Worm (Caenorhabditis elegans) whole organism, late embryonic: ENCODE data around the gene ttr-31.

Source experiments
- C08G9.2 ChIP-seq: sonication (generic microtip); optimal IDR thresholded peaks from 2 replicates; lab custom pipeline; 2016; ENCODE audit warnings: mild to moderate bottlenecking, missing genetic modification characterization, moderate library complexity, missing compliant biosample characterization
- C38D4.7 ChIP-seq: fragments of 200-800 bp; sonication (Bioruptor generic); optimal IDR thresholded peaks from 2 replicates; lab custom pipeline; 2018; ENCODE audit warnings: mild to moderate bottlenecking, missing genetic modification characterization, moderate library complexity, missing compliant biosample characterization
- F13H6.1 ChIP-seq: sonication (generic microtip); optimal IDR thresholded peaks from 2 replicates; lab custom pipeline; 2016; ENCODE audit warnings: missing genetic modification characterization, missing compliant biosample characterization
- K02D7.2 ChIP-seq: sonication (generic microtip); optimal IDR thresholded peaks from 2 replicates; lab custom pipeline; 2017; ENCODE audit warnings: mild to moderate bottlenecking, missing genetic modification characterization, missing compliant biosample characterization
- T23F11.4 ChIP-seq: fragments of 200-800 bp; sonication (Bioruptor generic); optimal IDR thresholded peaks from 2 replicates; lab custom pipeline; 2018; ENCODE audit warnings: mild to moderate bottlenecking, missing genetic modification characterization, missing compliant biosample characterization
- ahr-1 ChIP-seq: sonication (generic microtip); optimal IDR thresholded peaks from 2 replicates; lab custom pipeline; 2016; ENCODE audit warnings: missing genetic modification characterization, missing compliant biosample characterization
- ama-1 ChIP-seq: fragments of 150-350 bp; optimal IDR thresholded peaks from 2 replicates; lab custom pipeline; 2014
- ceh-14 ChIP-seq: sonication (generic microtip); optimal IDR thresholded peaks from 2 replicates; lab custom pipeline; 2016; ENCODE audit warnings: missing genotype, missing genetic modification characterization, missing compliant biosample characterization
- ceh-18 ChIP-seq: sonication (generic microtip); optimal IDR thresholded peaks from 2 replicates; lab custom pipeline; 2016; ENCODE audit warnings: missing genetic modification characterization, missing compliant biosample characterization
- ceh-19 ChIP-seq: fragments of 200-800 bp; sonication (Bioruptor generic); optimal IDR thresholded peaks from 2 replicates; lab custom pipeline; 2018; ENCODE audit warnings: mild to moderate bottlenecking, missing genetic modification characterization, missing compliant biosample characterization
- ceh-22 ChIP-seq: sonication (generic microtip); optimal IDR thresholded peaks from 2 replicates; lab custom pipeline; 2017; ENCODE audit warnings: missing biosample characterization, missing genetic modification characterization
- ceh-34 ChIP-seq: sonication (generic microtip); optimal IDR thresholded peaks from 2 replicates; lab custom pipeline; 2016; ENCODE audit warnings: mild to moderate bottlenecking, missing genetic modification characterization, missing compliant biosample characterization
- ceh-45 ChIP-seq: fragments of 200-800 bp; sonication (Bioruptor generic); IDR thresholded peaks from 2 replicates; pipeline ENCODE4 v1.3.6; 2022; ENCODE audit warnings: missing genetic modification reagents, missing genetic modification characterization, missing compliant biosample characterization
- ceh-9 ChIP-seq: sonication (generic microtip); optimal IDR thresholded peaks from 2 replicates; lab custom pipeline; 2016; ENCODE audit warnings: mild to moderate bottlenecking, missing genetic modification characterization, inconsistent platforms, missing compliant biosample characterization
- dve-1 ChIP-seq: sonication (generic microtip); optimal IDR thresholded peaks from 2 replicates; lab custom pipeline; 2017; ENCODE audit warnings: antibody characterized with exemption, mild to moderate bottlenecking, missing genetic modification characterization, missing compliant biosample characterization
- elt-2 ChIP-seq: sonication (generic microtip); optimal IDR thresholded peaks from 2 replicates; lab custom pipeline; 2016; ENCODE audit warnings: missing genetic modification reagents, missing genetic modification characterization, missing compliant biosample characterization
- fkh-6 ChIP-seq: sonication (generic microtip); optimal IDR thresholded peaks from 2 replicates; lab custom pipeline; 2016; ENCODE audit warnings: missing genetic modification characterization, missing compliant biosample characterization
- gmeb-2 ChIP-seq: sonication (generic microtip); optimal IDR thresholded peaks from 2 replicates; lab custom pipeline; 2016; ENCODE audit warnings: missing genetic modification characterization, inconsistent platforms, missing compliant biosample characterization
- hlh-15 ChIP-seq: sonication (generic microtip); optimal IDR thresholded peaks from 2 replicates; lab custom pipeline; 2016; ENCODE audit warnings: missing genetic modification characterization, missing compliant biosample characterization
- hlh-6 ChIP-seq: sonication (generic microtip); optimal IDR thresholded peaks from 2 replicates; lab custom pipeline; 2016; ENCODE audit warnings: missing genotype, missing genetic modification characterization, missing compliant biosample characterization
- hlh-8 ChIP-seq: sonication (generic microtip); optimal IDR thresholded peaks from 2 replicates; lab custom pipeline; 2016; ENCODE audit warnings: missing genotype, missing genetic modification characterization, missing compliant biosample characterization
- mec-3 ChIP-seq: sonication (generic microtip); optimal IDR thresholded peaks from 2 replicates; lab custom pipeline; 2016; ENCODE audit warnings: borderline replicate concordance, missing genetic modification characterization, missing compliant biosample characterization
- nfya-1 ChIP-seq: sonication (generic microtip); optimal IDR thresholded peaks from 2 replicates; lab custom pipeline; 2017; ENCODE audit warnings: missing genetic modification characterization, mild to moderate bottlenecking, missing compliant biosample characterization, antibody characterized with exemption, moderate library complexity
- nhr-232 ChIP-seq: sonication (generic microtip); optimal IDR thresholded peaks from 2 replicates; lab custom pipeline; 2016; ENCODE audit warnings: missing genetic modification characterization, missing compliant biosample characterization
- npax-4 ChIP-seq: sonication (generic microtip); optimal IDR thresholded peaks from 2 replicates; lab custom pipeline; 2016; ENCODE audit warnings: missing genetic modification characterization, missing compliant biosample characterization
- odd-2 ChIP-seq: sonication (generic microtip); optimal IDR thresholded peaks from 2 replicates; lab custom pipeline; 2017; ENCODE audit warnings: antibody characterized with exemption, mild to moderate bottlenecking, missing genetic modification characterization, missing compliant biosample characterization
- pha-2 ChIP-seq: sonication (generic microtip); optimal IDR thresholded peaks from 2 replicates; lab custom pipeline; 2017; ENCODE audit warnings: mild to moderate bottlenecking, missing genetic modification characterization, missing compliant biosample characterization
- pha-4 ChIP-seq: fragments of 150-350 bp; optimal IDR thresholded peaks from 2 replicates; lab custom pipeline; 2018; ENCODE audit warnings: missing biosample characterization, missing genetic modification reagents, missing genetic modification characterization
- pros-1 ChIP-seq: fragments of 150-350 bp; optimal IDR thresholded peaks from 2 replicates; lab custom pipeline; 2014; ENCODE audit warnings: missing biosample characterization, missing genetic modification reagents, missing genetic modification characterization
- rnt-1 ChIP-seq: sonication (generic microtip); optimal IDR thresholded peaks from 2 replicates; lab custom pipeline; 2016; ENCODE audit warnings: missing genetic modification characterization, missing compliant biosample characterization
- sdc-2 ChIP-seq: sonication (generic microtip); optimal IDR thresholded peaks from 2 replicates; lab custom pipeline; 2016; ENCODE audit warnings: missing genotype, missing genetic modification characterization, missing compliant biosample characterization
- sox-2 ChIP-seq: fragments of 200-800 bp; sonication (Bioruptor generic); IDR thresholded peaks from 2 replicates; pipeline ENCODE4 v1.3.6; 2022; ENCODE audit warnings: missing genetic modification reagents, missing genetic modification characterization, missing compliant biosample characterization
- sox-4 ChIP-seq: sonication (generic microtip); optimal IDR thresholded peaks from 2 replicates; lab custom pipeline; 2017; ENCODE audit warnings: mild to moderate bottlenecking, missing genetic modification characterization, inconsistent platforms, missing compliant biosample characterization
- syd-9 ChIP-seq: sonication (generic microtip); optimal IDR thresholded peaks from 2 replicates; lab custom pipeline; 2016; ENCODE audit warnings: mild to moderate bottlenecking, missing genetic modification characterization, moderate library complexity, missing compliant biosample characterization
- ttx-3 ChIP-seq: sonication (generic microtip); optimal IDR thresholded peaks from 2 replicates; lab custom pipeline; 2016; ENCODE audit warnings: missing genetic modification reagents, missing genetic modification characterization, missing compliant biosample characterization
- unc-86 ChIP-seq: sonication (generic microtip); optimal IDR thresholded peaks from 2 replicates; lab custom pipeline; 2016; ENCODE audit warnings: missing genetic modification characterization, missing compliant biosample characterization
- ztf-16 ChIP-seq: sonication (generic microtip); optimal IDR thresholded peaks from 2 replicates; lab custom pipeline; 2017; ENCODE audit warnings: missing genetic modification characterization, missing compliant biosample characterization

ttr-31 gene

ce11 chrX:11050335-11050734 is 41.5 kb upstream of the ttr-31 start:
- TF ChIP-seq syd-9 (tag; lab: Kevin White, UChicago) = no peak
- no peak for TF ChIP-seq F13H6.1 (tag; lab: Kevin White, UChicago)
- TF ChIP-seq C08G9.2 (tag; lab: Kevin White, UChicago) = no peak
- TF ChIP-seq C38D4.7 (GFP tag; lab: Kevin White, UChicago) = no peak
- no peak for TF ChIP-seq hlh-6 (tag; lab: Kevin White, UChicago)
- no peak for TF ChIP-seq pros-1 (tag; lab: Kevin White, UChicago)
- no peak for TF ChIP-seq ceh-22
- no peak for TF ChIP-seq npax-4 (tag; lab: Kevin White, UChicago)
- TF ChIP-seq unc-86 (tag; lab: Kevin White, UChicago) = no peak
- TF ChIP-seq mec-3 (tag; lab: Kevin White, UChicago) = no peak
- no peak for TF ChIP-seq ceh-14 (tag; lab: Kevin White, UChicago)
- no peak for TF ChIP-seq fkh-6 (tag; lab: Kevin White, UChicago)
- no peak for TF ChIP-seq dve-1 (tag; lab: Kevin White, UChicago)
- no peak for TF ChIP-seq nfya-1
- TF ChIP-seq nhr-232 (tag; lab: Kevin White, UChicago) = no peak
- TF ChIP-seq ztf-16 = no peak

- TF ChIP-seq ttx-3 (tag; lab: Kevin White, UChicago) (no peak), C08G9.2 (tag; lab: Kevin White, UChicago) (no peak), sox-4 (no peak), ceh-22 (no peak), pha-4 (tag; lab: Kevin White, UChicago) (no peak), hlh-8 (tag; lab: Kevin White, UChicago) (no peak), elt-2 (tag; lab: Kevin White, UChicago) (peak; percentile 59), T23F11.4 (GFP tag; lab: Kevin White, UChicago) (no peak)
These were observed 38.3 kb upstream of the ttr-31 start, which contains the start of gene clc-1 for ce11 chrX:11047183-11047582. clc-1 (plus strand) TSS chrX:11047446.

ce11 chrX:11042777-11043176 is 33.9 kb upstream of the ttr-31 start, which contains the start of gene C09F12.3:
C09F12.3 (minus strand) TSS chrX:11042877.
- TF ChIP-seq sox-4 (no peak), sdc-2 (tag; lab: Kevin White, UChicago) (no peak), nhr-232 (tag; lab: Kevin White, UChicago) (no peak), syd-9 (tag; lab: Kevin White, UChicago) (no peak), ceh-34 (tag; lab: Kevin White, UChicago) (no peak), dve-1 (tag; lab: Kevin White, UChicago) (no peak), unc-86 (tag; lab: Kevin White, UChicago) (no peak), hlh-15 (tag; lab: Kevin White, UChicago) (no peak), ceh-19 (GFP tag; lab: Kevin White, UChicago) (no peak), npax-4 (tag; lab: Kevin White, UChicago) (no peak), K02D7.2 (tag; lab: Kevin White, UChicago) (no peak), ama-1 (no peak), pha-4 (tag; lab: Kevin White, UChicago) (no peak)
- TF ChIP-seq, all 69 proteins: peak for 0

- TF ChIP-seq T23F11.4 (GFP tag; lab: Kevin White, UChicago) (no peak), ahr-1 (tag; lab: Kevin White, UChicago) (no peak), hlh-6 (tag; lab: Kevin White, UChicago) (no peak), rnt-1 (tag; lab: Kevin White, UChicago) (no peak), pha-2 (tag; lab: Kevin White, UChicago) (no peak), nhr-232 (tag; lab: Kevin White, UChicago) (no peak), sox-2 (GFP tag; lab: Robert Waterston, UW) (no peak), gmeb-2 (tag; lab: Kevin White, UChicago) (no peak), ceh-9 (tag; lab: Kevin White, UChicago) (no peak), ceh-18 (tag; lab: Kevin White, UChicago) (no peak), sox-4 (no peak), odd-2 (tag; lab: Kevin White, UChicago) (no peak), ceh-45 (GFP tag; lab: Robert Waterston, UW) (no peak), ceh-34 (tag; lab: Kevin White, UChicago) (no peak)
These were observed 29.4 kb upstream of the ttr-31 start for ce11 chrX:11038221-11038620.
